Worm (Caenorhabditis elegans): ENCODE results near the gene srb-3.

Gene srb-3

ce11 chrII:5182451-5182850, 15.8 kb upstream of the srb-3 start (continued):
- TF ChIP-seq zip-11 (GFP tag; IDR thresholded peaks at IDR 0.05) (no peak), tra-1 (GFP tag; IDR thresholded peaks at IDR 0.05) (peak; percentile 83), aha-1 (tag) (peak; percentile 98), ceh-20 (GFP tag; IDR thresholded peaks at IDR 0.05) (peak; percentile 80; the same call in 1 of the 2 replicates), madf-9 (GFP tag; conservative IDR thresholded peaks at IDR 0.05) (peak; percentile 55; the same call in 1 of the 2 replicates), nhr-25 (tag; optimal IDR thresholded peaks at IDR 0.05; ENCODE audit: borderline replicate concordance, insufficient read depth) (peak; percentile 49), nhr-42 (GFP tag; IDR thresholded peaks at IDR 0.05) (peak; percentile 57; the same call in 1 of the 2 replicates), nhr-28 (tag; optimal IDR thresholded peaks at IDR 0.05) (peak; percentile 81), F26F4.8 (GFP tag; conservative IDR thresholded peaks at IDR 0.05) (no peak), pqm-1 (tag; optimal IDR thresholded peaks at IDR 0.05) (peak; percentile 57), nhr-237 (tag; optimal IDR thresholded peaks at IDR 0.05) (no peak), F37D6.2 (tag; optimal IDR thresholded peaks at IDR 0.05) (peak; percentile 2), php-3 (GFP tag; IDR thresholded peaks at IDR 0.05) (peak; percentile 27; the same call in 1 of the 2 replicates), mxl-2 (GFP tag; conservative IDR thresholded peaks at IDR 0.05) (peak; percentile 57; the same call in 1 of the 2 replicates), hif-1 (tag; optimal IDR thresholded peaks at IDR 0.05) (peak in 1 of 2 experiments; percentile 65), fkh-10 (GFP tag; optimal IDR thresholded peaks at IDR 0.05) (no peak), zfp-3 (GFP tag; conservative IDR thresholded peaks at IDR 0.05) (0 out of 2 replicates have a peak, but pooled peaks have one; percentile 34)

- TF ChIP-seq set-16 (GFP tag; IDR thresholded peaks at IDR 0.05) (peak; percentile 59; the same call in 1 of the 2 replicates), fkh-10 (GFP tag; optimal IDR thresholded peaks at IDR 0.05) (peak; percentile 55), daf-16 (GFP tag; optimal IDR thresholded peaks at IDR 0.05) (no peak), daf-16 (tag; optimal IDR thresholded peaks at IDR 0.05) (peak; percentile 1), mes-2 (tag; optimal IDR thresholded peaks at IDR 0.05; ENCODE audit: poor library complexity, severe bottlenecking) (peak; percentile 56), lir-3 (tag; optimal IDR thresholded peaks at IDR 0.05) (no peak), zfp-2 (tag; optimal IDR thresholded peaks at IDR 0.05) (peak; percentile 19), nhr-48 (tag; optimal IDR thresholded peaks at IDR 0.05) (peak; percentile 51), D1046.2 (GFP tag; IDR thresholded peaks at IDR 0.05) (0 out of 2 replicates have a peak, but pooled peaks have one; percentile 4), nhr-11 (tag; optimal IDR thresholded peaks at IDR 0.05) (peak; percentile 75), ceh-20 (GFP tag; IDR thresholded peaks at IDR 0.05) (peak; percentile 67; the same call in 1 of the 2 replicates), snpc-4 (tag; optimal IDR thresholded peaks at IDR 0.05) (no peak), lin-13 (GFP tag; optimal IDR thresholded peaks at IDR 0.05) (peak; percentile 21), hif-1 (tag; optimal IDR thresholded peaks at IDR 0.05) (peak in 1 of 2 experiments; percentile 58), fos-1 (tag; optimal IDR thresholded peaks at IDR 0.05) (no peak), ceh-44 (GFP tag; IDR thresholded peaks at IDR 0.05) (0 out of 2 replicates have a peak, but pooled peaks have one; percentile 19), saeg-2 (GFP tag; IDR thresholded peaks at IDR 0.05) (no peak), nhr-28 (tag; optimal IDR thresholded peaks at IDR 0.05) (peak; percentile 46), daf-12 (tag; optimal IDR thresholded peaks at IDR 0.05) (no peak), ceh-82 (tag; optimal IDR thresholded peaks at IDR 0.05) (no peak), T26A8.4 (GFP tag; IDR thresholded peaks at IDR 0.05) (0 out of 2 replicates have a peak, but pooled peaks have one; percentile 27), unc-62 (GFP tag; optimal IDR thresholded peaks at IDR 0.05 in 1 of 2) (peak in 1 of 2 experiments; percentile 48), unc-62 (tag; optimal IDR thresholded peaks at IDR 0.05) (no peak), ces-1 (GFP tag; optimal IDR thresholded peaks at IDR 0.05) (peak; percentile 60), nhr-42 (GFP tag; IDR thresholded peaks at IDR 0.05) (no peak), dpl-1 (GFP tag; optimal IDR thresholded peaks at IDR 0.05) (peak; percentile 31), hlh-11 (tag; optimal IDR thresholded peaks at IDR 0.05) (peak; percentile 85), nhr-111 (GFP tag; optimal IDR thresholded peaks at IDR 0.05) (no peak), madf-5 (GFP tag; IDR thresholded peaks at IDR 0.05) (no peak), zfp-3 (GFP tag; conservative IDR thresholded peaks at IDR 0.05) (0 out of 2 replicates have a peak, but pooled peaks have one; percentile 47), lsy-2 (tag; optimal IDR thresholded peaks at IDR 0.05) (peak; percentile 39 to 73), lin-29 (GFP tag; IDR thresholded peaks at IDR 0.05) (no peak), F26F4.8 (GFP tag; conservative IDR thresholded peaks at IDR 0.05) (no peak), spr-1 (tag; optimal IDR thresholded peaks at IDR 0.05) (peak; percentile 45), egl-43 (GFP tag; IDR thresholded peaks at IDR 0.05) (peak; percentile 78), mdl-1 (tag; optimal IDR thresholded peaks at IDR 0.05) (peak; percentile 72 to 93), tra-1 (GFP tag; IDR thresholded peaks at IDR 0.05) (peak; percentile 45), lin-38 (GFP tag; IDR thresholded peaks at IDR 0.05) (peak; percentile 48), mep-1 (tag; optimal IDR thresholded peaks at IDR 0.05) (peak; percentile 78), pqm-1 (tag; optimal IDR thresholded peaks at IDR 0.05) (no peak)
These were observed 14.9 kb upstream of the srb-3 start for ce11 chrII:5181497-5181896.

Measured in whole organism, L4 larva.